Fruit fly (Drosophila melanogaster): ENCODE measurements around the gene cv-c.

The cv-c gene

dm6 chr3R:14365918-14366317 lies 115.6 kb downstream of the cv-c start:
- no peak for TF ChIP-seq noc (tag; optimal IDR thresholded peaks at IDR 0.05)

dm6 chr3R:14364156-14364555 lies 117.4 kb downstream of the cv-c start:
- TF ChIP-seq noc (tag; optimal IDR thresholded peaks at IDR 0.05) = no peak

dm6 chr3R:14363172-14363571 lies 118.3 kb downstream of the cv-c start:
- TF ChIP-seq noc (tag; optimal IDR thresholded peaks at IDR 0.05) = no peak

dm6 chr3R:14361741-14362232 lies 119.7 kb downstream of the cv-c start, which contains the start of gene Dnaaf5:
Gene Dnaaf5 (minus strand): TSS chr3R:14361786.
- peak; percentile 65 for TF ChIP-seq noc (tag; optimal IDR thresholded peaks at IDR 0.05)

dm6 chr3R:14357405-14357804 lies 124.1 kb downstream of the cv-c start:
- peak; percentile 6 for TF ChIP-seq noc (tag; optimal IDR thresholded peaks at IDR 0.05)

- TF ChIP-seq noc (tag; optimal IDR thresholded peaks at IDR 0.05) = no peak
Measured at dm6 chr3R:14356619-14357018, 124.9 kb downstream of the cv-c start.

- no peak for TF ChIP-seq noc (tag; optimal IDR thresholded peaks at IDR 0.05)
Measured at dm6 chr3R:14354599-14354998, 126.9 kb downstream of the cv-c start.

dm6 chr3R:14353733-14354152 lies 127.8 kb downstream of the cv-c start:
- TF ChIP-seq noc (tag; optimal IDR thresholded peaks at IDR 0.05) = peak; percentile 63

dm6 chr3R:14351418-14351817 lies 130.1 kb downstream of the cv-c start:
- no peak for TF ChIP-seq noc (tag; optimal IDR thresholded peaks at IDR 0.05)

dm6 chr3R:14348480-14348879 lies 133.0 kb downstream of the cv-c start:
- TF ChIP-seq noc (tag; optimal IDR thresholded peaks at IDR 0.05) = no peak

- no peak for TF ChIP-seq noc (tag; optimal IDR thresholded peaks at IDR 0.05)
Measured at dm6 chr3R:14346838-14347745, 134.4 kb downstream of the cv-c start.

- TF ChIP-seq noc (tag; optimal IDR thresholded peaks at IDR 0.05) = no peak
Measured at dm6 chr3R:14344767-14345166, 136.7 kb downstream of the cv-c start.

All from whole organism, larva.